Fruit fly (Drosophila melanogaster) whole organism, embryonic: ENCODE results near the gene se.

Experiments
- Antp ChIP-seq: fragments of 200-800 bp; sonication (Bioruptor generic); optimal IDR thresholded peaks from 3 replicates; lab custom pipeline; 2016; ENCODE audit warnings: missing biosample characterization, missing genetic modification characterization
- BEAF-32 ChIP-seq: fragments of 200-800 bp; sonication (Bioruptor generic); optimal IDR thresholded peaks from 3 replicates; lab custom pipeline; 2017; ENCODE audit warnings: missing biosample characterization, missing genetic modification characterization, mild to moderate bottlenecking, moderate library complexity, missing genetic modification reagents
- Blimp-1 ChIP-seq: fragments of 200-800 bp; sonication (Bioruptor generic); optimal IDR thresholded peaks from 3 replicates; lab custom pipeline; 2018; ENCODE audit warnings: missing biosample characterization, missing genetic modification characterization, mild to moderate bottlenecking, moderate library complexity, missing genetic modification reagents
- Bteb2 ChIP-seq: fragments of 200-800 bp; sonication (Bioruptor generic); optimal IDR thresholded peaks from 2 replicates; lab custom pipeline; 2016; ENCODE audit warnings: missing biosample characterization, missing genetic modification characterization
- CG10209 ChIP-seq: fragments of 200-800 bp; sonication (Bioruptor generic); optimal IDR thresholded peaks from 3 replicates; lab custom pipeline; 2017; ENCODE audit warnings: missing biosample characterization, mild to moderate bottlenecking, missing genetic modification characterization, missing genetic modification reagents
- CG10959 ChIP-seq: fragments of 200-800 bp; sonication (Bioruptor generic); IDR thresholded peaks from 2 replicates; pipeline ENCODE4 v1.3.6; 2022; ENCODE audit warnings: missing biosample characterization, missing genetic modification characterization
- CG12104 ChIP-seq: fragments of 200-800 bp; sonication (Bioruptor generic); optimal IDR thresholded peaks from 3 replicates; lab custom pipeline; 2016; ENCODE audit warnings: missing biosample characterization, missing genetic modification characterization
- CG12155 ChIP-seq: fragments of 200-800 bp; sonication (Bioruptor generic); optimal IDR thresholded peaks from 3 replicates; lab custom pipeline; 2016; ENCODE audit warnings: missing biosample characterization, missing genetic modification characterization
- CG12236 ChIP-seq: fragments of 200-800 bp; sonication (Bioruptor generic); optimal IDR thresholded peaks from 2 replicates; lab custom pipeline; 2016; ENCODE audit warnings: missing biosample characterization, missing genetic modification characterization
- CG12391 ChIP-seq: fragments of 200-800 bp; sonication (Bioruptor generic); optimal IDR thresholded peaks from 3 replicates; lab custom pipeline; 2018; ENCODE audit warnings: missing biosample characterization, mild to moderate bottlenecking, missing genetic modification characterization, moderate library complexity
- CG13624 ChIP-seq: fragments of 200-800 bp; sonication (Bioruptor generic); optimal IDR thresholded peaks from 2 replicates; lab custom pipeline; 2016; ENCODE audit warnings: missing biosample characterization, missing genetic modification characterization
- CG15073 ChIP-seq: fragments of 200-800 bp; sonication (Bioruptor generic); optimal IDR thresholded peaks from 2 replicates; lab custom pipeline; 2016; ENCODE audit warnings: missing biosample characterization, missing genetic modification characterization
- CG1602 ChIP-seq: fragments of 200-800 bp; sonication (Bioruptor generic); optimal IDR thresholded peaks from 3 replicates; lab custom pipeline; 2016; ENCODE audit warnings: missing biosample characterization, missing genetic modification characterization
- CG1647 ChIP-seq: fragments of 200-800 bp; sonication (Bioruptor generic); optimal IDR thresholded peaks from 3 replicates; lab custom pipeline; 2016; ENCODE audit warnings: missing biosample characterization, missing genetic modification characterization
- CG17829 ChIP-seq: fragments of 200-800 bp; optimal IDR thresholded peaks from 2 replicates; lab custom pipeline; 2019; ENCODE audit warnings: missing biosample characterization, mild to moderate bottlenecking, missing genetic modification characterization, moderate library complexity
- CG3163 ChIP-seq: fragments of 200-800 bp; sonication (Bioruptor generic); optimal IDR thresholded peaks from 3 replicates; lab custom pipeline; 2016; ENCODE audit warnings: missing biosample characterization, missing genetic modification characterization
- CG3281 ChIP-seq: fragments of 200-800 bp; sonication (Bioruptor generic); optimal IDR thresholded peaks from 3 replicates; lab custom pipeline; 2017; ENCODE audit warnings: missing biosample characterization, mild to moderate bottlenecking, missing genetic modification characterization
- CG4328 ChIP-seq: fragments of 200-800 bp; sonication (Bioruptor generic); optimal IDR thresholded peaks from 3 replicates; lab custom pipeline; 2017; ENCODE audit warnings: missing biosample characterization, missing genetic modification reagents, missing genetic modification characterization
- CG4854 ChIP-seq: fragments of 200-800 bp; sonication (Bioruptor generic); optimal IDR thresholded peaks from 2 replicates; lab custom pipeline; 2016; ENCODE audit warnings: missing biosample characterization, missing genetic modification characterization, inconsistent platforms
- CG5245 ChIP-seq: fragments of 200-800 bp; sonication (Bioruptor generic); optimal IDR thresholded peaks from 3 replicates; lab custom pipeline; 2016; ENCODE audit warnings: missing biosample characterization, missing genetic modification characterization
- CG8281 ChIP-seq: fragments of 200-800 bp; sonication (Bioruptor generic); optimal IDR thresholded peaks from 2 replicates; lab custom pipeline; 2018; ENCODE audit warnings: missing biosample characterization, mild to moderate bottlenecking, missing genetic modification characterization, moderate library complexity
- CG8290 ChIP-seq, 3 experiments: fragments of 200-800 bp; sonication (Bioruptor generic); optimal IDR thresholded peaks; 2 replicates each; lab custom pipeline; 2016 to 2019; ENCODE audit warnings: missing biosample characterization in 3 of 3, missing genetic modification characterization in 3 of 3, mild to moderate bottlenecking in 2 of 3, moderate library complexity in 1 of 3
- CG8478 ChIP-seq: fragments of >200 bp; optimal IDR thresholded peaks from 2 replicates; lab custom pipeline; 2018
- CG8944 ChIP-seq: fragments of 200-800 bp; sonication (Bioruptor generic); optimal IDR thresholded peaks from 3 replicates; lab custom pipeline; 2016; ENCODE audit warnings: missing biosample characterization, missing genetic modification characterization
- CG9797 ChIP-seq: fragments of 200-800 bp; sonication (Bioruptor generic); optimal IDR thresholded peaks from 3 replicates; lab custom pipeline; 2018; ENCODE audit warnings: missing biosample characterization, mild to moderate bottlenecking, missing genetic modification characterization
- CrebB ChIP-seq: fragments of 200-800 bp; sonication (Bioruptor generic); optimal IDR thresholded peaks from 3 replicates; lab custom pipeline; 2018; ENCODE audit warnings: missing biosample characterization, mild to moderate bottlenecking, missing genetic modification characterization
- Dip3 ChIP-seq: fragments of 200-800 bp; sonication (Bioruptor generic); optimal IDR thresholded peaks from 3 replicates; lab custom pipeline; 2016; ENCODE audit warnings: missing biosample characterization, missing genetic modification characterization
- E2f2 ChIP-seq: fragments of 200-800 bp; sonication (Bioruptor generic); IDR thresholded peaks from 2 replicates; pipeline ENCODE4 v1.3.6; 2022; ENCODE audit warnings: missing biosample characterization, missing genetic modification characterization
- Elba2 ChIP-seq: fragments of 200-800 bp; sonication (Bioruptor generic); optimal IDR thresholded peaks from 3 replicates; lab custom pipeline; 2016; ENCODE audit warnings: missing biosample characterization, missing genetic modification characterization
- Ets97D ChIP-seq: fragments of 200-800 bp; sonication (Bioruptor generic); optimal IDR thresholded peaks from 3 replicates; lab custom pipeline; 2016; ENCODE audit warnings: missing biosample characterization, missing genetic modification characterization
- HmgD ChIP-seq: fragments of 200-800 bp; sonication (Bioruptor generic); optimal IDR thresholded peaks from 3 replicates; lab custom pipeline; 2016; ENCODE audit warnings: missing biosample characterization, missing genetic modification characterization
- Hr3 ChIP-seq: fragments of 200-800 bp; sonication (Bioruptor generic); optimal IDR thresholded peaks from 3 replicates; lab custom pipeline; 2016; ENCODE audit warnings: missing biosample characterization, missing genetic modification characterization
- Hr78 ChIP-seq, 2 experiments: fragments of 200-800 bp in 1 of 2; fragments of >200 bp in 1 of 2; sonication (Bioruptor generic) in 1 of 2; optimal IDR thresholded peaks; 2 replicates each; lab custom pipeline; 2017 to 2019; ENCODE audit warnings: missing biosample characterization in 2 of 2, missing genetic modification characterization in 2 of 2, mild to moderate bottlenecking in 1 of 2, moderate library complexity in 1 of 2
- MBD-R2 ChIP-seq: fragments of 200-800 bp; sonication (Bioruptor generic); IDR thresholded peaks from 2 replicates; pipeline ENCODE4 v1.3.6; 2022; ENCODE audit warnings: missing biosample characterization, missing genetic modification characterization
- Neu2 ChIP-seq: fragments of 200-800 bp; sonication (Bioruptor generic); optimal IDR thresholded peaks from 3 replicates; lab custom pipeline; 2016; ENCODE audit warnings: missing biosample characterization, missing genetic modification characterization, borderline replicate concordance
- Optix ChIP-seq: fragments of 200-800 bp; sonication (Bioruptor generic); IDR thresholded peaks from 3 replicates; pipeline ENCODE4 v1.3.6; 2022; ENCODE audit warnings: missing biosample characterization, missing genetic modification characterization
- abd-A ChIP-seq: fragments of 200-800 bp; sonication (Bioruptor generic); optimal IDR thresholded peaks from 3 replicates; lab custom pipeline; 2019; ENCODE audit warnings: missing biosample characterization, mild to moderate bottlenecking, missing genetic modification characterization, moderate library complexity
- ase ChIP-seq: fragments of 200-800 bp; sonication (Bioruptor generic); IDR thresholded peaks from 3 replicates; pipeline ENCODE4 v1.3.6; 2022; ENCODE audit warnings: missing biosample characterization, missing genetic modification characterization
- dmrt11E ChIP-seq: fragments of 200-800 bp; sonication (Bioruptor generic); optimal IDR thresholded peaks from 3 replicates; lab custom pipeline; 2018; ENCODE audit warnings: missing biosample characterization, mild to moderate bottlenecking, missing genetic modification characterization, moderate library complexity
- dpn ChIP-seq, 2 experiments: fragments of 200-800 bp; sonication (Bioruptor generic); optimal IDR thresholded peaks; 3 replicates each; lab custom pipeline; 2016; ENCODE audit warnings: missing biosample characterization in 2 of 2, missing genetic modification characterization in 2 of 2
- hb ChIP-seq: fragments of 200-800 bp; sonication (Bioruptor generic); IDR thresholded peaks from 3 replicates; pipeline ENCODE4 v1.3.6; 2022; ENCODE audit warnings: missing biosample characterization, missing genetic modification characterization; ENCODE audit not compliant: partially characterized antibody
- hbn ChIP-seq: fragments of 200-800 bp; sonication (Bioruptor generic); IDR thresholded peaks from 2 replicates; pipeline ENCODE4 v1.3.6; 2022; ENCODE audit warnings: missing biosample characterization, missing genetic modification characterization; ENCODE audit not compliant: partially characterized antibody
- ken ChIP-seq: fragments of 200-800 bp; sonication (Bioruptor generic); IDR thresholded peaks from 3 replicates; pipeline ENCODE4 v1.3.6; 2022; ENCODE audit warnings: missing biosample characterization, missing genetic modification characterization
- maf-S ChIP-seq: fragments of 200-800 bp; sonication (Bioruptor generic); optimal IDR thresholded peaks from 2 replicates; lab custom pipeline; 2016; ENCODE audit warnings: missing biosample characterization, missing genetic modification characterization
- org-1 ChIP-seq: fragments of 200-800 bp; sonication (Bioruptor generic); optimal IDR thresholded peaks from 2 replicates; lab custom pipeline; 2017; ENCODE audit warnings: missing biosample characterization, missing genetic modification characterization
- sisA ChIP-seq: fragments of 200-800 bp; sonication (Bioruptor generic); IDR thresholded peaks from 2 replicates; pipeline ENCODE4 v1.3.6; 2022; ENCODE audit warnings: missing biosample characterization, missing genetic modification characterization
- toy ChIP-seq: fragments of 200-800 bp; sonication (Bioruptor generic); IDR thresholded peaks from 2 replicates; pipeline ENCODE4 v1.3.6; 2022; ENCODE audit warnings: missing biosample characterization, missing genetic modification characterization
- tup ChIP-seq: fragments of 200-800 bp; sonication (Bioruptor generic); optimal IDR thresholded peaks from 2 replicates; lab custom pipeline; 2016; ENCODE audit warnings: missing biosample characterization, mild to moderate bottlenecking, missing genetic modification characterization, moderate library complexity
- unpg ChIP-seq: fragments of 200-800 bp; sonication (Bioruptor generic); optimal IDR thresholded peaks from 3 replicates; lab custom pipeline; 2018; ENCODE audit warnings: missing biosample characterization, mild to moderate bottlenecking, missing genetic modification characterization, moderate library complexity
- vfl ChIP-seq: fragments of 200-800 bp; sonication (Bioruptor generic); optimal IDR thresholded peaks from 2 replicates; lab custom pipeline; 2016; ENCODE audit warnings: missing biosample characterization, missing genetic modification characterization

The se gene

DNA sequence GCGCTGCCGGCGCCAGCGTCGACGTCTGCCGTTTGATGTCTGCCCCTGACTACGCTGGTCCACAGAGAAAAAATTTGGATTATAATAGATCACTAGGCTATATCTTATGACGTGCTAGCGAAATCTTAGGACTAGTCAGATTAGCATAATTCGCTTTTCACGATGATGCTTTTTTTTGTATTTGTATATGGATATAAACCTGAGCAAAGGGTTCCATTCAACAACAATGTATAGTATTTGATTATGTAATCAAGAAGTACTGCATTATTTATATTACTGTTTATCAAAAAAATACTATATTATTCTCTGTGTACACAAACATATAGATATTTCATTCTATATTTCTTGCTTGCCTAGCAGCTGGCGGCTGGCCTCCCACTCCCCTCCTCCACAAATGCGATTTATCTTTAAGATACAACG lies 26.8 kb downstream of the se start (continued):
- TF ChIP-seq HmgD (GFP tag; lab: Kevin White, UChicago) (no peak), E2f2 (GFP tag; lab: Robert Waterston, UW) (peak; percentile 44), CG8478 (lab: Kevin White, UChicago) (no peak), CG8944 (GFP tag; lab: Kevin White, UChicago) (peak; percentile 66), dmrt11E (tag; lab: Kevin White, UChicago) (peak; percentile 74), org-1 (GFP tag; lab: Kevin White, UChicago) (peak; percentile 79), MBD-R2 (peak; percentile 64; the same call in 1 of the 2 replicates), CG1647 (GFP tag; lab: Kevin White, UChicago) (peak; percentile 48), toy (GFP tag; lab: Robert Waterston, UW) (peak; percentile 44; the same call in 1 of the 2 replicates), Dip3 (peak; percentile 72), ase (GFP tag; lab: Robert Waterston, UW) (peak; percentile 74), Hr78 (GFP tag; optimal IDR thresholded peaks at IDR 0.05; lab: Kevin White, UChicago) (peak in 1 of 2 experiments; percentile 37), Optix (GFP tag; lab: Robert Waterston, UW) (peak; percentile 46; the same call in 1 of the 3 replicates), CrebB (tag; lab: Kevin White, UChicago) (peak; percentile 67), CG4854 (GFP tag; lab: Kevin White, UChicago) (peak; percentile 71), CG15073 (GFP tag; lab: Kevin White, UChicago) (peak; percentile 6), maf-S (GFP tag; lab: Kevin White, UChicago) (peak; percentile 50), CG17829 (tag; lab: Kevin White, UChicago) (peak; percentile 85), hbn (GFP tag; lab: Robert Waterston, UW) (no peak), CG12155 (GFP tag; lab: Kevin White, UChicago) (peak; percentile 77), CG1602 (peak; percentile 71), CG3281 (GFP tag; lab: Kevin White, UChicago) (peak; percentile 93), sisA (GFP tag; lab: Robert Waterston, UW) (peak; percentile 77), CG4328 (GFP tag; lab: Kevin White, UChicago) (peak; percentile 77), vfl (peak; percentile 65), Hr3 (GFP tag; lab: Kevin White, UChicago) (peak; percentile 78), unpg (GFP tag; lab: Kevin White, UChicago) (peak; percentile 92), abd-A (tag; lab: Kevin White, UChicago) (peak; percentile 38), CG10209 (GFP tag; lab: Kevin White, UChicago) (peak; percentile 90), Bteb2 (GFP tag; lab: Kevin White, UChicago) (peak; percentile 71), CG13624 (GFP tag; lab: Kevin White, UChicago) (peak; percentile 78), Blimp-1 (GFP tag; lab: Kevin White, UChicago) (peak; percentile 85), CG3163 (GFP tag; lab: Kevin White, UChicago) (no peak), hb (GFP tag; lab: Robert Waterston, UW) (no peak), CG12236 (GFP tag; lab: Kevin White, UChicago) (peak; percentile 24), CG12391 (tag; lab: Kevin White, UChicago) (peak; percentile 90), Ets97D (GFP tag; lab: Kevin White, UChicago) (peak; percentile 50), Neu2 (GFP tag; lab: Kevin White, UChicago) (no peak), ken (peak; percentile 66; the same call in 2 of the 3 replicates), tup (peak; percentile 22), dpn (GFP tag; optimal IDR thresholded peaks at IDR 0.05; lab: Kevin White, UChicago) (peak; percentile 77 to 86), BEAF-32 (GFP tag; lab: Kevin White, UChicago) (peak; percentile 2), CG5245 (GFP tag; lab: Kevin White, UChicago) (peak; percentile 54), Antp (GFP tag; lab: Kevin White, UChicago) (peak; percentile 69), CG10959 (GFP tag; lab: Robert Waterston, UW) (0 out of 2 replicates have a peak, but pooled peaks have one; percentile 27), CG9797 (GFP tag; lab: Kevin White, UChicago) (no peak), Elba2 (no peak), CG12104 (peak; percentile 82), CG8281 (peak; percentile 78), CG8290 (GFP tag; optimal IDR thresholded peaks at IDR 0.05; lab: Kevin White, UChicago) (peak; percentile 55), CG8290 (tag; optimal IDR thresholded peaks at IDR 0.05; lab: Kevin White, UChicago) (peak in 1 of 2 experiments; percentile 71)
